Worm (Caenorhabditis elegans): Measurements from ENCODE around the gene gba-3.

gba-3 gene

ce11 chrIV:17467325-17467724 is 5.8 kb upstream of the gba-3 start, which contains the start of gene elo-2:
elo-2 (minus strand) TSS chrIV:17467408.
- TF ChIP-seq ztf-11 (tag; optimal IDR thresholded peaks at IDR 0.05) (no peak), elt-1 (tag; optimal IDR thresholded peaks at IDR 0.05; ENCODE audit: borderline replicate concordance, insufficient read depth) (no peak), nhr-76 (tag; optimal IDR thresholded peaks at IDR 0.05) (no peak), pha-4 (tag; optimal IDR thresholded peaks at IDR 0.05) (no peak), sem-2 (GFP tag; optimal IDR thresholded peaks at IDR 0.05) (no peak), nhr-2 (tag; optimal IDR thresholded peaks at IDR 0.05) (no peak), M03D4.4 (tag; optimal IDR thresholded peaks at IDR 0.05) (no peak), mab-5 (tag; optimal IDR thresholded peaks at IDR 0.05) (no peak), nhr-12 (tag; optimal IDR thresholded peaks at IDR 0.05) (no peak), ceh-83 (GFP tag; optimal IDR thresholded peaks at IDR 0.05) (no peak), flh-1 (GFP tag; optimal IDR thresholded peaks at IDR 0.05) (no peak), lsy-2 (tag; optimal IDR thresholded peaks at IDR 0.05) (no peak), unc-120 (tag; optimal IDR thresholded peaks at IDR 0.05; ENCODE audit: poor library complexity, severe bottlenecking) (no peak), elt-3 (tag; optimal IDR thresholded peaks at IDR 0.05) (no peak), unc-62 (GFP tag; optimal IDR thresholded peaks at IDR 0.05) (no peak), snpc-4 (tag; optimal IDR thresholded peaks at IDR 0.05) (no peak), nhr-237 (tag; optimal IDR thresholded peaks at IDR 0.05) (no peak), ceh-39 (tag; optimal IDR thresholded peaks at IDR 0.05) (no peak), lin-13 (tag; optimal IDR thresholded peaks at IDR 0.05) (no peak)

DNA sequence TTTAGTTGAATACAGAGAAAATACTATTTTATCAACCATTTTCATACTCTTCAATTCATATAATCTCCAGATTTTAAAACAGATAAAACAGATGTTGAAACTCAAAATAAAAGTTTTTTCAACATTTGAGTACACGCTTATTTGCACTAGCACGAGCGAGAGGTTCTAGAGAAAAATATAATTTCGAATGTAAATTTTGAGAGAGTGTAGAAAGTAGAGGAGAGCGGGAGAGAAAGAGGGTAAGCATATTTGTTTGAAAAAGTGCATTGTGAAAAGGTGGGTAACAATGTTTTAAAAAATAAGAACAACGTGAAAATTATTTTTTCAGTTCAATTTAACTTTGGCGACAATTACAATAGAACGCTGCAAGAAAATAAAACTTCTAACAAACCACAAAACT is 5.3 kb upstream of the gba-3 start:
- TF ChIP-seq unc-120 (tag; optimal IDR thresholded peaks at IDR 0.05; ENCODE audit: poor library complexity, severe bottlenecking): peak; percentile 18
- TF ChIP-seq ces-1 (GFP tag; optimal IDR thresholded peaks at IDR 0.05): peak; percentile 74
- TF ChIP-seq nhr-28 (tag; optimal IDR thresholded peaks at IDR 0.05): no peak
- TF ChIP-seq mls-2 (tag; optimal IDR thresholded peaks at IDR 0.05): no peak

DNA sequence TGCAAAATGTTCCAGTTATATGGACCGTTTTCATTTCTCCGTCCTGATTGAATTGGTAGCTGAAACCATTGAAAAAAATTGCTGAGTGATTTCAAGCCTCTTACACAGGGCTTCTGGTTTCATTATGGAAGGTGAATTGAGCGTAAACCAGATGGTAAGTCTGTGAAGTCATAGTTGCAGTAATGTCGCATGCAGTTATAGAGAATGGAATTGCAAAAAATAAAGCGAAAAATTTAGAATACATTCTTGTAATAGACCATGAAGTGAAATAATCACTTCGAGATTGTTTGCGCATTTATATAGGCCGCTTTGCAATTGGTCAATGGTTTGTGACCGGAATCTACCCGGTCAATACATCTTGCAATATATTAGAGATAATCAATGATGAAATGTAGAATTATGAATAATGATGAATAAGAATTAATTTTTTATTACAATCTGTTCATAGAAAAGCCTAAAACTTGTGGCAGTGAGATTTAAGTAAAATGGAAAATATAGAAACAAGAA is 3.0 kb upstream of the gba-3 start, which contains the start of gene F11E6.4:
TSS of gene F11E6.4 (minus strand) at position 259 of the 507 bp plus-strand sequence.
- no peak for TF ChIP-seq unc-39 (tag; optimal IDR thresholded peaks at IDR 0.05)
- TF ChIP-seq elt-1 (tag; optimal IDR thresholded peaks at IDR 0.05; ENCODE audit: borderline replicate concordance, insufficient read depth): no peak
- TF ChIP-seq nhr-2 (tag; optimal IDR thresholded peaks at IDR 0.05): no peak
- no peak for TF ChIP-seq mls-2 (tag; optimal IDR thresholded peaks at IDR 0.05)
- no peak for TF ChIP-seq snpc-4 (tag; optimal IDR thresholded peaks at IDR 0.05)
- TF ChIP-seq M03D4.4 (tag; optimal IDR thresholded peaks at IDR 0.05): no peak
- no peak for TF ChIP-seq lin-32 (GFP tag; optimal IDR thresholded peaks at IDR 0.05)
- TF ChIP-seq elt-3 (tag; optimal IDR thresholded peaks at IDR 0.05): no peak

DNA sequence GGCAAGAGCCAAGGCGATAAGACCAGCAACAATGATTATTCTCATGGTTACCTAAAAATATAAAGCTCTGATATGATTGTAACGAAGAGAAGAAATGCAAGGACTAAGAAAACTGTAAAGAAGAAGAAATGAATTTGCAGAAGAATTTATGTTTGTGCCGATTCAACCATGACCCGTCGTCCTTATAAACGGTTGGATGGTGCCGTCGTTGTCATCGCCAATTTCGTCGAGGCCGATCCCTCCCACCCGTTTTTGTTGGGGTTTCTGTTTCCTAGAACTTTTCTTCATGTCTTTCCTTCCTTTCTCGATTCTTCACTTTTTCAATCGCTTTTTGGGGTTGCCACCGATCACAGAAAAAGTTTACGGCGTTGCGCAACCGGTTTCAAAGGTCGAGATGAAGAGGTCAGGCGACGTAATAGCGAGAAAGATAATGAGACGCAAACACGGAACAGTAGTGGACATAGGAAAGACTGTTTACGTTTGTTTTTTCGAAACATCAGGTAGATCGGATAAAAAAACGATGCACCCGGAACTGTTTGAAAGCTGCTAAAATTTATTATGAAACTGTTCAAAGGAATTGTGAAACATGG is 1.2 kb upstream of the gba-3 start, which contains the start of gene epic-1:
TSS of gene epic-1 (minus strand) at position 51 of the 590 bp plus-strand sequence.
- TF ChIP-seq tbx-8 (GFP tag; optimal IDR thresholded peaks at IDR 0.05) (no peak), zip-8 (tag; optimal IDR thresholded peaks at IDR 0.05) (peak; percentile 12)

ce11 chrIV:17474047-17474446 is 913 bp downstream of the gba-3 start:
- TF ChIP-seq lin-32 (GFP tag; optimal IDR thresholded peaks at IDR 0.05): no peak
- no peak for TF ChIP-seq lin-13 (tag; optimal IDR thresholded peaks at IDR 0.05)
- TF ChIP-seq ceh-83 (GFP tag; optimal IDR thresholded peaks at IDR 0.05): no peak
- no peak for TF ChIP-seq blmp-1 (tag; optimal IDR thresholded peaks at IDR 0.05)
- no peak for TF ChIP-seq tbx-8 (GFP tag; optimal IDR thresholded peaks at IDR 0.05)
- no peak for TF ChIP-seq nhr-2 (tag; optimal IDR thresholded peaks at IDR 0.05)
- no peak for TF ChIP-seq M03D4.4 (tag; optimal IDR thresholded peaks at IDR 0.05)
- no peak for TF ChIP-seq bed-3 (GFP tag; optimal IDR thresholded peaks at IDR 0.05)
- no peak for TF ChIP-seq ztf-11 (tag; optimal IDR thresholded peaks at IDR 0.05)
- no peak for TF ChIP-seq ceh-43 (GFP tag; optimal IDR thresholded peaks at IDR 0.05)

ce11 chrIV:17475242-17475641 is 2.1 kb downstream of the gba-3 start, which contains the start of gene F11E6.9:
F11E6.9 (minus strand) TSS chrIV:17475342.
- TF ChIP-seq ceh-39 (tag; optimal IDR thresholded peaks at IDR 0.05) (no peak), nhr-12 (tag; optimal IDR thresholded peaks at IDR 0.05) (no peak), lsy-2 (tag; optimal IDR thresholded peaks at IDR 0.05) (no peak), hlh-1 (tag; optimal IDR thresholded peaks at IDR 0.05) (no peak), mab-5 (tag; optimal IDR thresholded peaks at IDR 0.05) (no peak), sptf-1 (tag; optimal IDR thresholded peaks at IDR 0.05) (no peak), unc-62 (GFP tag; optimal IDR thresholded peaks at IDR 0.05) (no peak), ham-2 (GFP tag; optimal IDR thresholded peaks at IDR 0.05) (no peak), ces-1 (GFP tag; optimal IDR thresholded peaks at IDR 0.05) (no peak), flh-1 (GFP tag; optimal IDR thresholded peaks at IDR 0.05) (no peak), nhr-76 (tag; optimal IDR thresholded peaks at IDR 0.05) (no peak), elt-1 (tag; optimal IDR thresholded peaks at IDR 0.05; ENCODE audit: borderline replicate concordance, insufficient read depth) (no peak), zip-8 (tag; optimal IDR thresholded peaks at IDR 0.05) (no peak), blmp-1 (tag; optimal IDR thresholded peaks at IDR 0.05) (no peak), lin-13 (tag; optimal IDR thresholded peaks at IDR 0.05) (no peak), bed-3 (GFP tag; optimal IDR thresholded peaks at IDR 0.05) (no peak), mls-2 (tag; optimal IDR thresholded peaks at IDR 0.05) (no peak), ceh-83 (GFP tag; optimal IDR thresholded peaks at IDR 0.05) (no peak)

Measured in whole organism, mixed stage, embryonic.